Worm (Caenorhabditis elegans) whole organism, L2 larva: ENCODE data around the gene ncx-8.

Experiments
- ZK546.5 ChIP-seq: sonication (generic microtip); optimal IDR thresholded peaks from 2 replicates; lab custom pipeline; 2017; ENCODE audit warnings: missing biosample characterization, missing genetic modification characterization
- alr-1 ChIP-seq: fragments of 150-350 bp; optimal IDR thresholded peaks from 2 replicates; lab custom pipeline; 2014; ENCODE audit warnings: missing biosample characterization, missing genetic modification characterization
- blmp-1 ChIP-seq: sonication (generic microtip); optimal IDR thresholded peaks from 2 replicates; lab custom pipeline; 2017; ENCODE audit warnings: missing genetic modification characterization, mild to moderate bottlenecking, missing compliant biosample characterization, antibody characterized with exemption, moderate library complexity; ENCODE audit not compliant: insufficient read depth
- elt-1 ChIP-seq: fragments of 150-350 bp; optimal IDR thresholded peaks from 2 replicates; lab custom pipeline; 2014; ENCODE audit warnings: missing biosample characterization, missing genetic modification characterization
- fos-1 ChIP-seq: fragments of 150-350 bp; optimal IDR thresholded peaks from 2 replicates; lab custom pipeline; 2014; ENCODE audit warnings: missing biosample characterization, missing genetic modification characterization
- nhr-12 ChIP-seq: fragments of 150-350 bp; optimal IDR thresholded peaks from 2 replicates; lab custom pipeline; 2014; ENCODE audit warnings: missing biosample characterization, missing genetic modification characterization
- nhr-25 ChIP-seq: fragments of 150-350 bp; sonication (generic microtip); optimal IDR thresholded peaks from 3 replicates; lab custom pipeline; 2014; ENCODE audit warnings: missing biosample characterization, missing genetic modification characterization
- ztf-11 ChIP-seq: sonication (generic microtip); optimal IDR thresholded peaks from 2 replicates; lab custom pipeline; 2017; ENCODE audit warnings: missing biosample characterization, missing genetic modification characterization

ce11 chrV:5001386-5001785, 14.4 kb upstream of the ncx-8 start, which contains the start of gene srr-8:
- no peak for TF ChIP-seq nhr-12 (tag; lab: Kevin White, UChicago)
- no peak for TF ChIP-seq elt-1 (tag; lab: Kevin White, UChicago)
- TF ChIP-seq ztf-11 (tag; lab: Kevin White, UChicago), result no peak
- no peak for TF ChIP-seq alr-1 (tag; lab: Kevin White, UChicago)
- no peak for TF ChIP-seq ZK546.5 (tag; lab: Kevin White, UChicago)
- TF ChIP-seq nhr-25 (tag; lab: Kevin White, UChicago), result no peak
- TF ChIP-seq blmp-1 (tag; lab: Kevin White, UChicago), result no peak
- no peak for TF ChIP-seq fos-1 (tag; lab: Kevin White, UChicago)
